Fruit fly (Drosophila melanogaster) whole organism, embryonic: ENCODE results near the gene APC4.

ENCODE experiments used
- CG11247 ChIP-seq: fragments of 200-800 bp; sonication (Bioruptor generic); IDR thresholded peaks from 2 replicates; pipeline ENCODE4 v1.3.6; 2022; ENCODE audit warnings: missing biosample characterization, missing genetic modification characterization
- CG30431 ChIP-seq: fragments of 200-800 bp; sonication (Bioruptor generic); optimal IDR thresholded peaks from 2 replicates; lab custom pipeline; 2017; ENCODE audit warnings: missing biosample characterization, missing genetic modification characterization
- CG4707 ChIP-seq: fragments of 200-800 bp; sonication (Bioruptor generic); optimal IDR thresholded peaks from 2 replicates; lab custom pipeline; 2018; ENCODE audit warnings: missing biosample characterization, mild to moderate bottlenecking, missing genetic modification characterization, moderate library complexity
- CG9876 ChIP-seq: fragments of 200-800 bp; sonication (Bioruptor generic); optimal IDR thresholded peaks from 2 replicates; lab custom pipeline; 2016; ENCODE audit warnings: missing biosample characterization, missing genetic modification characterization
- Hr39 ChIP-seq: fragments of >200 bp; optimal IDR thresholded peaks from 2 replicates; lab custom pipeline; 2017
- ase ChIP-seq: fragments of 200-800 bp; sonication (Bioruptor generic); IDR thresholded peaks from 3 replicates; pipeline ENCODE4 v1.3.6; 2022; ENCODE audit warnings: missing biosample characterization, missing genetic modification characterization
- chm ChIP-seq: fragments of 200-800 bp; sonication (Bioruptor generic); IDR thresholded peaks from 2 replicates; pipeline ENCODE4 v1.3.6; 2022; ENCODE audit warnings: missing biosample characterization, missing genetic modification characterization
- corto ChIP-seq: fragments of 200-800 bp; sonication (Bioruptor generic); optimal IDR thresholded peaks from 2 replicates; lab custom pipeline; 2016; ENCODE audit warnings: missing biosample characterization, mild to moderate bottlenecking, missing genetic modification characterization, moderate library complexity
- ftz-f1 ChIP-seq: fragments of 200-800 bp; sonication (Bioruptor generic); optimal IDR thresholded peaks from 2 replicates; lab custom pipeline; 2016; ENCODE audit warnings: missing biosample characterization, missing genetic modification characterization
- insv ChIP-seq, 2 experiments: fragments of 200-800 bp; sonication (Bioruptor generic); optimal IDR thresholded peaks; 3 replicates each; lab custom pipeline; 2016 to 2018; ENCODE audit warnings: missing biosample characterization in 2 of 2, missing genetic modification characterization in 2 of 2
- pnt ChIP-seq: fragments of 200-800 bp; sonication (Bioruptor generic); optimal IDR thresholded peaks from 3 replicates; lab custom pipeline; 2016; ENCODE audit warnings: missing biosample characterization, missing genetic modification characterization
- tio ChIP-seq: fragments of 200-800 bp; sonication (Bioruptor generic); optimal IDR thresholded peaks from 2 replicates; lab custom pipeline; 2017; ENCODE audit warnings: missing biosample characterization, missing genetic modification characterization, inconsistent platforms

dm6 chrX:9130243-9130642, 47.5 kb downstream of the APC4 start:
- TF ChIP-seq CG4707 (GFP tag; lab: Kevin White, UChicago) (no peak), Hr39 (lab: Kevin White, UChicago) (no peak), CG30431 (no peak), ase (no peak), insv (GFP tag; optimal IDR thresholded peaks at IDR 0.05; lab: Kevin White, UChicago) (no peak), corto (GFP tag; lab: Kevin White, UChicago) (no peak), CG9876 (no peak), tio (GFP tag; lab: Kevin White, UChicago) (no peak), CG11247 (GFP tag; lab: Robert Waterston, UW) (no peak), pnt (GFP tag; lab: Kevin White, UChicago) (no peak), ftz-f1 (no peak), chm (no peak)
